Worm (Caenorhabditis elegans) whole organism, L1 larva: ENCODE data around the gene abu-14.

Source experiments
- ama-1 ChIP-seq: fragments of 150-350 bp; optimal IDR thresholded peaks from 2 replicates; lab custom pipeline; 2014
- egl-13 ChIP-seq: sonication (generic microtip); optimal IDR thresholded peaks from 2 replicates; lab custom pipeline; 2016; ENCODE audit warnings: missing genotype, missing genetic modification reagents, missing genetic modification characterization, missing compliant biosample characterization
- lin-39 ChIP-seq: fragments of 150-350 bp; optimal IDR thresholded peaks from 2 replicates; lab custom pipeline; 2014; ENCODE audit warnings: missing biosample characterization, missing genetic modification reagents, missing genetic modification characterization
- lsy-2 ChIP-seq, 2 experiments: fragments of 150-350 bp; optimal IDR thresholded peaks; 2 replicates each; lab custom pipeline; 2014; ENCODE audit warnings: missing biosample characterization in 2 of 2, missing genetic modification characterization in 2 of 2
- nhr-20 ChIP-seq: sonication (generic microtip); optimal IDR thresholded peaks from 2 replicates; lab custom pipeline; 2016; ENCODE audit warnings: mild to moderate bottlenecking, missing genetic modification characterization, missing compliant biosample characterization
- nhr-237 ChIP-seq: fragments of 150-350 bp; optimal IDR thresholded peaks from 2 replicates; lab custom pipeline; 2014; ENCODE audit warnings: missing biosample characterization, missing genetic modification characterization
- pqm-1 ChIP-seq: sonication (generic microtip); optimal IDR thresholded peaks from 3 replicates; lab custom pipeline; 2017; ENCODE audit warnings: missing biosample characterization, missing genetic modification characterization
- unc-62 ChIP-seq: fragments of 150-350 bp; optimal IDR thresholded peaks from 2 replicates; lab custom pipeline; 2014; ENCODE audit warnings: missing biosample characterization, missing genetic modification reagents, missing genetic modification characterization
- unc-86 ChIP-seq: sonication (generic microtip); optimal IDR thresholded peaks from 2 replicates; lab custom pipeline; 2016; ENCODE audit warnings: missing genetic modification characterization, missing compliant biosample characterization
- vab-15 ChIP-seq: sonication (generic microtip); optimal IDR thresholded peaks from 2 replicates; lab custom pipeline; 2017; ENCODE audit warnings: missing genotype, mild to moderate bottlenecking, missing genetic modification characterization, missing compliant biosample characterization
- zag-1 ChIP-seq: fragments of 150-350 bp; optimal IDR thresholded peaks from 2 replicates; lab custom pipeline; 2014; ENCODE audit warnings: missing biosample characterization, missing genetic modification characterization

ce11 chrII:9266252-9266651, 39.2 kb upstream of the abu-14 start:
- no peak for TF ChIP-seq vab-15 (tag; lab: Kevin White, UChicago)
- no peak for TF ChIP-seq pqm-1
- no peak for TF ChIP-seq nhr-20 (tag; lab: Kevin White, UChicago)
- TF ChIP-seq egl-13 (tag; lab: Kevin White, UChicago) = no peak
- no peak for TF ChIP-seq lin-39 (tag; lab: Kevin White, UChicago)
- TF ChIP-seq lsy-2 (tag; optimal IDR thresholded peaks at IDR 0.05; lab: Kevin White, UChicago) = no peak
- TF ChIP-seq zag-1 (tag; lab: Kevin White, UChicago) = no peak
- no peak for TF ChIP-seq ama-1 (lab: Kevin White, UChicago)
- TF ChIP-seq unc-62 = no peak
- no peak for TF ChIP-seq nhr-237 (tag; lab: Kevin White, UChicago)
- TF ChIP-seq unc-86 (tag; lab: Kevin White, UChicago) = no peak
